Fruit fly (Drosophila melanogaster): ENCODE data around the gene MFS3.
A peak's percentile ranks its signal among the peaks of the same experiment; 100 is the strongest.

Gene MFS3

dm6 chr2L:1144371-1145360 is 1.7 kb downstream of the MFS3 start (continued):
- TF ChIP-seq sug (tag; optimal IDR thresholded peaks at IDR 0.05) (peak; percentile 41), Mad (GFP tag; optimal IDR thresholded peaks at IDR 0.05) (no peak), shn (GFP tag; optimal IDR thresholded peaks at IDR 0.05) (no peak), CG8924 (tag; optimal IDR thresholded peaks at IDR 0.05) (peak; percentile 58), CG8359 (GFP tag; optimal IDR thresholded peaks at IDR 0.05; ENCODE audit: borderline replicate concordance) (peak; percentile 21), CG8765 (GFP tag; IDR thresholded peaks at IDR 0.05) (no peak), CG18619 (GFP tag; optimal IDR thresholded peaks at IDR 0.05) (peak; percentile 31), gt (GFP tag; IDR thresholded peaks at IDR 0.05) (0 out of 2 replicates have a peak, but pooled peaks have one; percentile 9), Lim3 (GFP tag; IDR thresholded peaks at IDR 0.05) (no peak), CG34224 (GFP tag; IDR thresholded peaks at IDR 0.05; ENCODE audit: partially characterized antibody) (no peak), D (optimal IDR thresholded peaks at IDR 0.05) (no peak), D (GFP tag; optimal IDR thresholded peaks at IDR 0.05) (peak; percentile 54), CG6689 (GFP tag; IDR thresholded peaks at IDR 0.05) (no peak), lov (optimal IDR thresholded peaks at IDR 0.05) (no peak), lov (GFP tag; IDR thresholded peaks at IDR 0.05) (no peak), CG17361 (GFP tag; IDR thresholded peaks at IDR 0.05) (peak; percentile 51; the same call in 2 of the 3 replicates), da (GFP tag; optimal IDR thresholded peaks at IDR 0.05) (no peak), cwo (GFP tag; optimal IDR thresholded peaks at IDR 0.05) (peak; percentile 53), bab2 (GFP tag; optimal IDR thresholded peaks at IDR 0.05) (peak; percentile 36), CG12219 (GFP tag; optimal IDR thresholded peaks at IDR 0.05) (peak; percentile 51), CG14710 (tag; optimal IDR thresholded peaks at IDR 0.05) (peak; percentile 38), Awh (GFP tag; IDR thresholded peaks at IDR 0.05) (no peak), tup (GFP tag; optimal IDR thresholded peaks at IDR 0.05) (no peak), wdn (GFP tag; IDR thresholded peaks at IDR 0.05) (no peak), Rfx (GFP tag; IDR thresholded peaks at IDR 0.05) (peak; percentile 23; the same call in 1 of the 2 replicates), nerfin-2 (GFP tag; IDR thresholded peaks at IDR 0.05; ENCODE audit: partially characterized antibody) (no peak), fru (optimal IDR thresholded peaks at IDR 0.05) (no peak), CG4424 (GFP tag; optimal IDR thresholded peaks at IDR 0.05) (peak; percentile 55), CG13424 (tag; optimal IDR thresholded peaks at IDR 0.05) (peak; percentile 62), C15 (GFP tag; IDR thresholded peaks at IDR 0.05) (no peak), eyg (GFP tag; optimal IDR thresholded peaks at IDR 0.05) (no peak), CG9727 (GFP tag; optimal IDR thresholded peaks at IDR 0.05) (peak; percentile 31), CG32767 (GFP tag; IDR thresholded peaks at IDR 0.05) (0 out of 2 replicates have a peak, but pooled peaks have one; percentile 40), CG30403 (GFP tag; optimal IDR thresholded peaks at IDR 0.05) (peak; percentile 55), Hsf (GFP tag; optimal IDR thresholded peaks at IDR 0.05) (peak; percentile 59), CG18599 (GFP tag; optimal IDR thresholded peaks at IDR 0.05) (peak; percentile 75), CG15073 (GFP tag; optimal IDR thresholded peaks at IDR 0.05) (no peak), CG9876 (GFP tag; optimal IDR thresholded peaks at IDR 0.05) (no peak), NC2β (GFP tag; optimal IDR thresholded peaks at IDR 0.05) (peak; percentile 8), lbe (GFP tag; optimal IDR thresholded peaks at IDR 0.05) (peak; percentile 91), emc (GFP tag; optimal IDR thresholded peaks at IDR 0.05) (no peak), unpg (GFP tag; optimal IDR thresholded peaks at IDR 0.05) (peak; percentile 59), onecut (GFP tag; IDR thresholded peaks at IDR 0.05) (no peak), CG7372 (GFP tag; IDR thresholded peaks at IDR 0.05) (no peak), CG12769 (tag; optimal IDR thresholded peaks at IDR 0.05) (peak; percentile 79), ttk (GFP tag; IDR thresholded peaks at IDR 0.05) (no peak), dm (GFP tag; optimal IDR thresholded peaks at IDR 0.05) (no peak), CG11696 (GFP tag; IDR thresholded peaks at IDR 0.05) (no peak), ac (GFP tag; optimal IDR thresholded peaks at IDR 0.05) (no peak), Bteb2 (GFP tag; optimal IDR thresholded peaks at IDR 0.05) (no peak)
